Fruit fly (Drosophila melanogaster): Measurements from ENCODE around the gene Atg5.

Atg5 gene

dm6 chrX:7333858-7334800, 10.6 kb upstream of the Atg5 start:
- TF ChIP-seq noc (tag; optimal IDR thresholded peaks at IDR 0.05), result peak; percentile 18

dm6 chrX:7333298-7333743, 9.8 kb upstream of the Atg5 start:
- no peak for TF ChIP-seq noc (tag; optimal IDR thresholded peaks at IDR 0.05)

- TF ChIP-seq noc (tag; optimal IDR thresholded peaks at IDR 0.05), result no peak
Observed at dm6 chrX:7332493-7332892, 8.9 kb upstream of the Atg5 start.

dm6 chrX:7332091-7332490, 8.5 kb upstream of the Atg5 start, which contains the start of gene CG42780:
TSS of gene CG42780 (minus strand) at chrX:7332191.
- no peak for TF ChIP-seq noc (tag; optimal IDR thresholded peaks at IDR 0.05)

- TF ChIP-seq noc (tag; optimal IDR thresholded peaks at IDR 0.05), result no peak
Observed at dm6 chrX:7328746-7329145, 5.2 kb upstream of the Atg5 start, which contains the start of gene Acsf3. TSS of gene Acsf3 (plus strand) at chrX:7329046.

- peak; percentile 92 for TF ChIP-seq noc (tag; optimal IDR thresholded peaks at IDR 0.05)
Observed at dm6 chrX:7324816-7325246, 1.3 kb upstream of the Atg5 start.

dm6 chrX:7321829-7322228, 1.7 kb downstream of the Atg5 start:
- TF ChIP-seq noc (tag; optimal IDR thresholded peaks at IDR 0.05), result no peak

- TF ChIP-seq noc (tag; optimal IDR thresholded peaks at IDR 0.05), result no peak
Observed at dm6 chrX:7320455-7321224, 2.9 kb downstream of the Atg5 start.

dm6 chrX:7319703-7320088, 3.9 kb downstream of the Atg5 start:
- TF ChIP-seq noc (tag; optimal IDR thresholded peaks at IDR 0.05), result no peak

dm6 chrX:7319053-7319702, 4.4 kb downstream of the Atg5 start:
- TF ChIP-seq noc (tag; optimal IDR thresholded peaks at IDR 0.05), result no peak

dm6 chrX:7318464-7318863, 5.1 kb downstream of the Atg5 start:
- TF ChIP-seq noc (tag; optimal IDR thresholded peaks at IDR 0.05), result no peak

- TF ChIP-seq noc (tag; optimal IDR thresholded peaks at IDR 0.05), result peak; percentile 52
Observed at dm6 chrX:7317214-7318210, 6.1 kb downstream of the Atg5 start.

dm6 chrX:7315925-7316650, 7.5 kb downstream of the Atg5 start:
- TF ChIP-seq noc (tag; optimal IDR thresholded peaks at IDR 0.05), result no peak

- TF ChIP-seq noc (tag; optimal IDR thresholded peaks at IDR 0.05), result no peak
Observed at dm6 chrX:7312406-7312805, 11.2 kb downstream of the Atg5 start.
